Worm (Caenorhabditis elegans): ENCODE results near the gene nhr-128.

nhr-128 gene

DNA sequence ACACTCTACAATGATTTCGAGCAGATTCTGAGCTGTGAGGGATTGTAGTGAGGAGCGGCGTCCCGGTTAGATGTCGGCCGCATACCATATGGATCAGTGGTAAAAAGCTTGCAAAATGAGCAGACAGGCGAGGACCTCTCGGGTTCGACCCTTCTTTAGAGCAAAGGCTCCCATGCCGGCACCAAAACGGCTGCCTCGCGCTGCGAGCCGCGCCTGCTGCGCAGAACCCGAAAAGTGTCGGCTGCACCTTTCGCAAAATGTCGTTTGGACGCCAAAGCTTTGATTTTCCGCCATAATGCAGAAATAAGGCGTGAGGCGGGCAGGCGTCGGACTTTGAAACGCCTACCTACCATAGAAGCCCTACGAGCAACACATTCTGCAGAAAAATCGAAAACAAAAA lies 31.5 kb upstream of the nhr-128 start:
- TF ChIP-seq ama-1 (optimal IDR thresholded peaks at IDR 0.05): no peak
- no peak for TF ChIP-seq F13C5.2 (tag; optimal IDR thresholded peaks at IDR 0.05)
- no peak for TF ChIP-seq B0310.2 (tag; optimal IDR thresholded peaks at IDR 0.05)
- TF ChIP-seq tbx-11 (GFP tag; IDR thresholded peaks at IDR 0.05): no peak
- TF ChIP-seq hmg-4 (GFP tag; optimal IDR thresholded peaks at IDR 0.05): no peak
- TF ChIP-seq pes-1 (GFP tag; IDR thresholded peaks at IDR 0.05): no peak
- TF ChIP-seq scrt-1 (GFP tag; IDR thresholded peaks at IDR 0.05): no peak
- TF ChIP-seq tra-4 (tag; optimal IDR thresholded peaks at IDR 0.05): no peak
- no peak for TF ChIP-seq ets-7 (tag; optimal IDR thresholded peaks at IDR 0.05)

DNA sequence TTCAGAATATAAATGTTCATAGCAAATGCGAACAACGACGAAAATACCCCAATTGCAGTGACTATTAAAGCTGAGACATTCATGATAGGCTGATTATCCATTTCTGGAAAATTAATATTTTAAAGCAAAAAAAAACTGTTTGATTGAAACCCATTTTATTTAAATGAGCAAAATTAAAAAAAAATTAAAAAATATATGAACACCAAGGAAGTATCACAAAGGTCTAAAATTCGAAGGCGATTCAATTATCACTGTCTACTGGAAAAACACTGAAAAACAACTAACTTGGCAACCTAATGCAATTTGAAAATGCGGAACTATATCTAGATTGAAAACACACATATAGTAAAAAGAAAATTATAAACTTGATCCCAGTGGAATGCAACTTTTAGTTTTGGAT lies 30.7 kb upstream of the nhr-128 start, which contains the start of gene srbc-42:
Gene srbc-42, minus strand, starts transcription at position 101 of the 400 bp plus-strand sequence.
- TF ChIP-seq scrt-1 (GFP tag; IDR thresholded peaks at IDR 0.05) (no peak), F13C5.2 (tag; optimal IDR thresholded peaks at IDR 0.05) (no peak), ama-1 (optimal IDR thresholded peaks at IDR 0.05) (no peak), hnd-1 (tag; optimal IDR thresholded peaks at IDR 0.05) (no peak), pes-1 (GFP tag; IDR thresholded peaks at IDR 0.05) (no peak)

DNA sequence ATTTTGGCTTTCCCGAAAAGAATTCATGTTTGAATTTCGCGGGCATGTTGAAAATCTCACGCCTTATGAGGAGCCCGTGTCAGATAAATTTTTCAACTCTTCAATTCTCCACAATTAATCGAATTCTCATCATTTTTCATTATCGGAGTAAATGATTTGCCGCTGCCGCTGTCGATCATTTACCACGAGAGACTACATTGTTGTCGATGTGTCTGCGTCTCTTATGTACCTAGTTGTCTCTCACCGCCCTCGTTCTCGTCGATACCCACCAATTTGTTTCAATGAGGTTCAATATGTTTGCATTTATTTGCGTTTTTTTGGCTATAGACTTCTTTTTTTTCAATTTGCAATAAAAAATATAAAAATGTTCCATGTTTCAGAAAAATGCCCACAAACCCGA lies 29.7 kb upstream of the nhr-128 start, which contains the start of gene nhr-13:
Gene nhr-13, plus strand, starts transcription at position 369 of the 400 bp plus-strand sequence.
- TF ChIP-seq sea-1 (GFP tag; conservative IDR thresholded peaks at IDR 0.05) (no peak), ceh-13 (GFP tag; optimal IDR thresholded peaks at IDR 0.05) (no peak), aly-1 (tag; optimal IDR thresholded peaks at IDR 0.05) (no peak), hmg-4 (GFP tag; optimal IDR thresholded peaks at IDR 0.05) (no peak), F13C5.2 (tag; optimal IDR thresholded peaks at IDR 0.05) (no peak), B0310.2 (tag; optimal IDR thresholded peaks at IDR 0.05) (no peak), hnd-1 (tag; optimal IDR thresholded peaks at IDR 0.05) (no peak), hmbx-1 (tag; optimal IDR thresholded peaks at IDR 0.05) (no peak), ceh-36 (tag; optimal IDR thresholded peaks at IDR 0.05) (no peak), flt-1 (GFP tag; IDR thresholded peaks at IDR 0.05) (no peak), ama-1 (optimal IDR thresholded peaks at IDR 0.05) (no peak), tra-4 (tag; optimal IDR thresholded peaks at IDR 0.05) (no peak), scrt-1 (GFP tag; IDR thresholded peaks at IDR 0.05) (no peak), tbx-37 (GFP tag; conservative IDR thresholded peaks at IDR 0.05) (no peak), ets-7 (tag; optimal IDR thresholded peaks at IDR 0.05) (no peak), pes-1 (GFP tag; IDR thresholded peaks at IDR 0.05) (no peak), tbx-11 (GFP tag; IDR thresholded peaks at IDR 0.05) (no peak)

DNA sequence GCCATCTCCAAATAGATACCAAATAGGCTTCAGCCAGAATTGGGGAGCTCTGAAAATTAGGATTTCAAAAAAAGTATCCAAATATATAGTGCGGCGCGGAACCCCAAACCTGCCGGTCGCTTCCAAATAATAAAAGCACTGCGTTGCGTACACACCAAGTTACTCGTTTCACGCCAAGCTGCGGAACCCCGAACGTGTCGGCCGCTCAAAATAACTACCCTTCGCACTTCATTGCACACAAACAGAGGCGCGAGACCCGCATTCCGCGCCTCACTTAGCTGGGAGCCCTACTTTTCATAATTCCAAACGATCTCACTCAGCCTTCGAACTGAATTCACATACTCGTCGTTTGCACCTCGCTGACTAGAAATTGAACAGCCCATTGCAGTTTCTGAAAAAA lies 22.3 kb upstream of the nhr-128 start:
- TF ChIP-seq B0310.2 (tag; optimal IDR thresholded peaks at IDR 0.05): no peak
- TF ChIP-seq ets-7 (tag; optimal IDR thresholded peaks at IDR 0.05): no peak
- TF ChIP-seq F13C5.2 (tag; optimal IDR thresholded peaks at IDR 0.05): no peak
- TF ChIP-seq hnd-1 (tag; optimal IDR thresholded peaks at IDR 0.05): no peak
- no peak for TF ChIP-seq tbx-37 (GFP tag; conservative IDR thresholded peaks at IDR 0.05)

DNA sequence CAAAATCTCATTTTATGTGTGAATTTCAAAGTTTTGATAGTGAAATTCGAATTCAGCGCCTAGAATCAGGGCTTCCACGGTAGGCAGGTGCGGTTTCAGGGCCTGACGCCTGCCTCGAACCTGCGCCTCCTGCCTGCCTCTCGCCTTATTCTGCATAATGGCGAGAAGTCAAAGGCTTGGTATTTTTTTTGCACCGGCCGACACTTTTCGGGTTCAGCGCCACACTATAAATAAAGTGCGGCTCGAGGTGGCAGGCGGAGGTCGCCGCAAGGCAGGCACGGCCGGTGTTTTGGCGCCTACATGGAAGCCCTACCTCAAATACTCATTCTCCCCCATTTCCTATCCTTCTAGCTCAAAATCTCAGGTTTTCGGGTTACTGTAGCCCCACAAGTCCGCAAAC lies 21.5 kb upstream of the nhr-128 start:
- TF ChIP-seq pes-1 (GFP tag; IDR thresholded peaks at IDR 0.05) (no peak), tbx-37 (GFP tag; conservative IDR thresholded peaks at IDR 0.05) (no peak), ets-7 (tag; optimal IDR thresholded peaks at IDR 0.05) (no peak), ama-1 (optimal IDR thresholded peaks at IDR 0.05) (no peak), ceh-13 (GFP tag; optimal IDR thresholded peaks at IDR 0.05) (no peak), ceh-36 (tag; optimal IDR thresholded peaks at IDR 0.05) (no peak), sea-1 (GFP tag; conservative IDR thresholded peaks at IDR 0.05) (no peak), hmbx-1 (tag; optimal IDR thresholded peaks at IDR 0.05) (no peak), aly-1 (tag; optimal IDR thresholded peaks at IDR 0.05) (no peak), hnd-1 (tag; optimal IDR thresholded peaks at IDR 0.05) (no peak), tra-4 (tag; optimal IDR thresholded peaks at IDR 0.05) (no peak), scrt-1 (GFP tag; IDR thresholded peaks at IDR 0.05) (no peak), F13C5.2 (tag; optimal IDR thresholded peaks at IDR 0.05) (no peak), hmg-4 (GFP tag; optimal IDR thresholded peaks at IDR 0.05) (no peak), B0310.2 (tag; optimal IDR thresholded peaks at IDR 0.05) (no peak), tbx-11 (GFP tag; IDR thresholded peaks at IDR 0.05) (no peak), flt-1 (GFP tag; IDR thresholded peaks at IDR 0.05) (no peak)

DNA sequence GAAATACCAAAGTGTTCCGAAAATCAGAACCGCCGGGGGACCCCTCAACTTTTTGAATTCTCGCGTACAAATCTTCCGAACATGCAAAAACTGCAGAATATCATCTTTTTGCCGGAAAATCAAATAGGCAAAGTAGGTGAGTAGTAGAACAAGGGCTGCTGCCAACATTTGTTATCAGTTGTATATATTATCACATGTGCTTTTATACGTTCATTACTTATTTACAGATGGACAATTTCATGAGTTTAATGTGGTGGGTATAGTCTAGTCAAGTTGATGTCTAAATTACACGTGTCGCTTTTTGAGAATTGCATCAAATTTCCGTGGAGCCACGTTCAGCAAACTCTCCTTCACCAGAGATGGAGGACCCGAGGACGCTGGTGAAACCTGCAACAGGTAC lies 20.6 kb upstream of the nhr-128 start, which contains the start of gene cyp-32B1:
Gene cyp-32B1, minus strand, starts transcription at position 176 of the 400 bp plus-strand sequence.
- TF ChIP-seq sea-1 (GFP tag; conservative IDR thresholded peaks at IDR 0.05) (no peak), tra-4 (tag; optimal IDR thresholded peaks at IDR 0.05) (no peak), ama-1 (optimal IDR thresholded peaks at IDR 0.05) (no peak), F13C5.2 (tag; optimal IDR thresholded peaks at IDR 0.05) (no peak), pes-1 (GFP tag; IDR thresholded peaks at IDR 0.05) (no peak), ets-7 (tag; optimal IDR thresholded peaks at IDR 0.05) (no peak), ceh-36 (tag; optimal IDR thresholded peaks at IDR 0.05) (no peak), tbx-37 (GFP tag; conservative IDR thresholded peaks at IDR 0.05) (no peak), tbx-11 (GFP tag; IDR thresholded peaks at IDR 0.05) (no peak), hmbx-1 (tag; optimal IDR thresholded peaks at IDR 0.05) (no peak), aly-1 (tag; optimal IDR thresholded peaks at IDR 0.05) (no peak), hmg-4 (GFP tag; optimal IDR thresholded peaks at IDR 0.05) (no peak), hnd-1 (tag; optimal IDR thresholded peaks at IDR 0.05) (no peak), ceh-13 (GFP tag; optimal IDR thresholded peaks at IDR 0.05) (no peak)

DNA sequence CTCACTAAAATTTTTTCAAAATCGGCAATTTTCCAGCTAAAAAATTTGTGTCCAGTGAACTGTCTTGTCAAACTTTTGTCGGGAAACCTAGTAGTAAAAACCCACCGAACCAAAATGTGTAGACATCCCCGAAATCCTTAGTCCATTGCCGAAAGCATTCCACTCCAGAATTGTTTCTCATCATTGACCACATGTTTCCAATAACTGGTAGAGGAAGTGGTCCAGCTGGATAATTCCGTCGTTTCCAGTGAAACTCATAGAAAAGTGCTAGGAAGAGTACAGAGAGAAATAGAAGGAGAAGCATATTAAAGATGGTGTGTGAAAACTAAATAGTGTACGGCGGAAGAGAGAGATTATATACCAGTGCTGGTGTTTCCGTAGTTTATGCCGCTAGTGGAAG lies 17.8 kb upstream of the nhr-128 start, which contains the start of gene cyp-33C12:
Gene cyp-33C12, minus strand, starts transcription at position 321 of the 400 bp plus-strand sequence.
- TF ChIP-seq hmbx-1 (tag; optimal IDR thresholded peaks at IDR 0.05) (no peak), ets-7 (tag; optimal IDR thresholded peaks at IDR 0.05) (no peak), F13C5.2 (tag; optimal IDR thresholded peaks at IDR 0.05) (no peak), pes-1 (GFP tag; IDR thresholded peaks at IDR 0.05) (no peak), B0310.2 (tag; optimal IDR thresholded peaks at IDR 0.05) (no peak), scrt-1 (GFP tag; IDR thresholded peaks at IDR 0.05) (no peak), ceh-13 (GFP tag; optimal IDR thresholded peaks at IDR 0.05) (no peak), sea-1 (GFP tag; conservative IDR thresholded peaks at IDR 0.05) (no peak), tbx-11 (GFP tag; IDR thresholded peaks at IDR 0.05) (no peak), tra-4 (tag; optimal IDR thresholded peaks at IDR 0.05) (no peak), aly-1 (tag; optimal IDR thresholded peaks at IDR 0.05) (no peak), hnd-1 (tag; optimal IDR thresholded peaks at IDR 0.05) (no peak), ceh-36 (tag; optimal IDR thresholded peaks at IDR 0.05) (no peak), ama-1 (optimal IDR thresholded peaks at IDR 0.05) (no peak), tbx-37 (GFP tag; conservative IDR thresholded peaks at IDR 0.05) (no peak), hmg-4 (GFP tag; optimal IDR thresholded peaks at IDR 0.05) (no peak), flt-1 (GFP tag; IDR thresholded peaks at IDR 0.05) (no peak)

Data from whole organism, early embryonic.